Worm (Caenorhabditis elegans) whole organism, dauer: ENCODE measurements around the gene srx-2.

Experiments used
- unc-62 ChIP-seq: sonication (generic microtip); optimal IDR thresholded peaks from 2 replicates; lab custom pipeline; 2017; ENCODE audit warnings: missing biosample characterization, missing genetic modification reagents, missing genetic modification characterization

srx-2 gene

DNA sequence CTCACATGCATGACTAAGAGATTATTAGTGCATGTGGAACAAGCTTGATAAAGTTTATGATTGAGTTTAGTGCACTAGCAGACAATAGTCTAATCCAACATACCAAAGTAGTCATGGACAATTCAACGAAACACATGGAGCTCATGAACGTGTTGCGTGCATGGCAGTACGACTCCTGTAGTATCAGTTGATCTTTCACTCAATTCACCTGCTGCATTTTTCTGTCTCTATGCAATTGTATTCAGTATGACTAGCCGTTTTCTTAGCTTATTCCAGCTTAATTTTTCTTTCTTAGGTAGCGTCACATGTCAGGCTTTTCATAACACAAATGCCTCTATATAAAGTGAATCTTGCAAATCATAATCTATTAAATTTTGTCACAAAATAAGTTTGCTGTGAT lies 6.0 kb upstream of the srx-2 start, which contains the start of gene srx-1:
Gene srx-1, plus strand, starts transcription at position 382 of the 400 bp plus-strand sequence.
- TF ChIP-seq unc-62 (GFP tag; lab: Kevin White, UChicago), result no peak

DNA sequence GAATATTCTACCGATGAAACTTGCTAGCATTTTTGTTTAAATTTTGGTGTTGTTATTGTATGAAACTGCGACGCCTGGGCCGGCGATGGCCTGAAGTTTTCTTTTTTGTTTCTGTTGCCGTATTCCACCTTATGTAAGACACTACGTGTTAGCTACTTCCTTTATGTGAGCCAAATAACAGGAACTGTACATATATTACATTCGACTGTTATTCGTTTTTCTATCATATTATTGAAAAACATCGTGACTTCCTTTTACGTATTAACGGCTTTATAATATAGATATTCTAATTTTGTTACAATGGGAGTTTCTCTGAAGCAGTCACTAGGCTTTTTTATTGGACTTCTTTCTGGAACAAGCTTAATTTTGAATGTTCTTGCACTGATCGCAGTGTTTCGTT lies 4.0 kb upstream of the srx-2 start, which contains the start of gene srx-3:
Gene srx-3, plus strand, starts transcription at position 301 of the 400 bp plus-strand sequence.
- no peak for TF ChIP-seq unc-62 (GFP tag; lab: Kevin White, UChicago)

ce11 chrV:9013765-9014164 lies 4.5 kb downstream of the srx-2 start, which contains the start of gene srh-201:
Gene srh-201 (minus strand): TSS chrV:9013865.
- no peak for TF ChIP-seq unc-62 (GFP tag; lab: Kevin White, UChicago)

ce11 chrV:9015540-9015939 lies 6.3 kb downstream of the srx-2 start, which contains the start of gene srt-18:
Gene srt-18 (minus strand): TSS chrV:9015640.
- TF ChIP-seq unc-62 (GFP tag; lab: Kevin White, UChicago), result no peak

ce11 chrV:9016479-9016878 lies 7.2 kb downstream of the srx-2 start, which contains the start of gene oac-40:
Gene oac-40 (plus strand): TSS chrV:9016779.
- TF ChIP-seq unc-62 (GFP tag; lab: Kevin White, UChicago), result no peak

- no peak for TF ChIP-seq unc-62 (GFP tag; lab: Kevin White, UChicago)
Observed at ce11 chrV:9018871-9019270, 9.6 kb downstream of the srx-2 start.

- TF ChIP-seq unc-62 (GFP tag; lab: Kevin White, UChicago), result no peak
Observed at ce11 chrV:9022078-9022477, 12.8 kb downstream of the srx-2 start, which contains the start of gene oac-41. Gene oac-41 (minus strand): TSS chrV:9022178.

DNA sequence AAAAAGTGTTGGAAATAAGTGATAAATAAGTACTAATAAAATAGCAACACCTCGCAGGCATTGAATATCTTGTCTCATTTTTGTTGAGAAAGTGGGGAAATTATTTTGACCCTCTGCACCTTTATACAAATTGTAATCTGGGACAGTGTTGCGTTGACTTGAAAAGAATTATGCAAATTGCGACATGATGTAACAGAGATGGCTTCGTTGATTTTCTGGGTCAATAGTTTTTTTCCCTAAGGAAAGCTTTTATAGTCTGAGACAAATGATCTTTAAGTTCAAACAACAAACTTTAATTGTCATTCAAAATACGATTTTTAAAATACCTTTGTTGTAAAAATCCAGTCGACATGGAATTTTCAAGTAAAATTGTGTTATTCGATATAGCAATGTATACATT lies 15.4 kb downstream of the srx-2 start, which contains the start of gene bus-1:
Gene bus-1, minus strand, starts transcription at position 101 of the 400 bp plus-strand sequence.
- no peak for TF ChIP-seq unc-62 (GFP tag; lab: Kevin White, UChicago)

DNA sequence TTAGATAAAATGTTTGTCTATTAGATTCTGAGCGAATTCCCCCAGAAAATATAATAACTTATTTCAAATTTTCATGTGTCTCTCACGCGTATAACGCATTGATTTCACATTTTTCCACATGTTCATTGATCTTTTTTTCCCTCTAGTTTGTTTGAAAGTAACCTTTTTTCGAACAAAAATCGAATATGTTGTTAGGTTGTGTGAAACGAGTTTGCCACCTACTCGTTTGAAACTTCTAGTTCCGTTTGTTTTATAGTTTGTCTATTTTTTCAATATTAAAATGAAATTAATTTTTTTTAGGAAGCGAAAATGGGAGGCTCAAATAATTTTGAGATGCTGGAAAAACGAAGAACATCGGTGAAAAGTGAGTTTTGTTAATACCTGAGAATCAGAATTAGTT lies 21.0 kb downstream of the srx-2 start, which contains the start of gene C25E10.5:
Gene C25E10.5, plus strand, starts transcription at position 301 of the 400 bp plus-strand sequence.
- no peak for TF ChIP-seq unc-62 (GFP tag; lab: Kevin White, UChicago)

DNA sequence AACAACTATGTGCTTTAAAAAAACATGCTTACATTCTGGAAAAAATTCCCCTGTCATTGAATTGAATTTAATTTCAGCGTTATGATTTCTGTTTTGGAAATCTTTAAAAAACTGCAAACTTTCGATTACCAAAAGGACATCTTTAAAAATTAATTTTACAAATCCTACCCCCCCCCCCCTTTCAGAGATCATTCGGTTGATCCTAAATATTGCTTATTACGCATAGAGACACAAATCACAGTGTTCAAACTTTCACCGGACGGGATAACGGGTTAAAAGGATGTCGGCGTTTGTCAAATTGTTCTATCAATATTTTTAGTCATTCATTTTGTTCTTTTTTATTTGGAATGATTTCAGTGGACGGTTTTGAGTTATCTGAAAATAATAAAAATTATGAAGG lies 24.0 kb downstream of the srx-2 start, which contains the start of gene C25E10.4:
Gene C25E10.4, plus strand, starts transcription at position 301 of the 400 bp plus-strand sequence.
- TF ChIP-seq unc-62 (GFP tag; lab: Kevin White, UChicago), result no peak

DNA sequence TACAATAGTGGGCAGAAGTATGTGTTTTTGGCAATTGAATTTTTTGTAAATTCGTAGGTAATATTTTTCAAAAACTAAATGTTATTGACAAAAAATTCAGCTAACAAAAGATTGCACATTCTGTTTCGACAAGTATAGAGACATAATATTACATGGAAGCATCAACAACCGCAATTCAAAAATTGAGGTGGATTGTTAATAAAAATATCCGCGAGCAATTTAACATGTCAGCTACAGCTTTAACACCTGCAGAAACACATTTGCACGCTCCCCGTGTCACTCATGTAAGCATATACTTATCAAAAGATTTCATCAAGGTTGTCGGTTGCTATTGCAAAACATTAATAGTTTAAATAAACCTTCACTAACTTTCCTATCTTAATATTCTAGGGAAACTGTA lies 26.4 kb downstream of the srx-2 start, which contains the start of gene srsx-34:
Gene srsx-34, plus strand, starts transcription at position 301 of the 400 bp plus-strand sequence.
- no peak for TF ChIP-seq unc-62 (GFP tag; lab: Kevin White, UChicago)

DNA sequence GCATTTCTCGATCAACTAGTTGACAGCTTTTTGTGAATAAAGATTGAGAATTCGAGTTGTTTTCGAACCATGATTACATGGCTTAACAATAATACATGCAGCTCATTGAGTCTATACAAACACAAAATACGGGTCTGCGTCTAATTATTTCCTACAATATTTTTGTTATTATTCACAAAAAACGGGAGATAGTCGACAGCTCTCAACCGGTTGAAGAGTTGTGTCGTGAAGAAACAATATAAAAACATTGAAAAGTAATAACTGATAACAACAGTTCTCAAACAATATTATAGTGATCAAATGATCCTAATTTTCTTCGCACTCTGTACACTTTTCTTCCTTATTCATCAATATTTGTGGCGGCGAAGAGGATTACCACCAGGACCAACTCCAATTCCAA lies 31.8 kb downstream of the srx-2 start, which contains the start of gene cyp-33B1:
Gene cyp-33B1, plus strand, starts transcription at position 301 of the 400 bp plus-strand sequence.
- no peak for TF ChIP-seq unc-62 (GFP tag; lab: Kevin White, UChicago)

ce11 chrV:9044871-9045270 lies 35.6 kb downstream of the srx-2 start, which contains the start of gene nhr-30:
Gene nhr-30 (plus strand): TSS chrV:9045171.
- no peak for TF ChIP-seq unc-62 (GFP tag; lab: Kevin White, UChicago)

ce11 chrV:9047555-9048049 lies 38.3 kb downstream of the srx-2 start, which contains the start of gene C25E10.17:
Gene C25E10.17 (minus strand): TSS chrV:9047605.
- TF ChIP-seq unc-62 (GFP tag; lab: Kevin White, UChicago), result no peak

DNA sequence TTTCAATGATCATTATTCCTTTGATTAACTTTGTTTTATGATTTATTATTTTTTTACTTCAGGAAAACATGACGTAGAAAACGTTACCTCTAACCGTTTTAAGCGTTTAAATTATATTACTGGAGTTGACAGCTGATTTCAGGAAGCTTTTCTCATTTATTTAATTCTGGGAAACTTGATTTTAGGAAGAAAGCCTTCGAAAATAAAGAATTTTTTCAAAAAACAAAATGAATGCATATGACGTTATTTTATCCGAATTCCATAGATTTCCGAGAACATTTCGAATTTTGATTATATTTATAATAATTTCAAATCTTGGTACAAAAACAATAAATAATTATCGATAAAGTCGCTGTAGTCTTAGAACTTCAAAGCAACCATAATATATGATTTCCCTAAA lies 40.0 kb downstream of the srx-2 start:
- no peak for TF ChIP-seq unc-62 (GFP tag; lab: Kevin White, UChicago)

ce11 chrV:9051100-9051499 lies 41.8 kb downstream of the srx-2 start, which contains the start of gene C25E10.7:
Gene C25E10.7 (minus strand): TSS chrV:9051200.
- TF ChIP-seq unc-62 (GFP tag; lab: Kevin White, UChicago), result no peak

DNA sequence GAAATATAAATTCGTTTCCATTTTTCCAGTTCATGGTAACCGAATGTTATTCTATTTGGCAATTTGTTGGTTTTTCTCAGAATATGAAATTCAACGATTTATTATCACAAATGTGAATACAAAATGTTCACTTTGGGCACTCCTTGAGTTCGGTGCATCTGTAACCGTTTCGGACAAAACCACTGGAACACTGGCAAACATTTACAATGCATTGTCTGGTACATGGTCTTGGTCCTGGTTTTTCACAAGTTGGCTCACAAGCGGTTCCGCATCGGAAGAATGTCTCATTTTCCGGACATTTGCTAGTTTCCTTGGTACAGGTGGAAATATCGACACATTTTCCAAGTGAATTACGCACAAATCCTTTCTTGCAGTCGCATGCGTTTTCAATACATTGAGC lies 44.0 kb downstream of the srx-2 start:
- TF ChIP-seq unc-62 (GFP tag; lab: Kevin White, UChicago), result no peak
